Fruit fly (Drosophila melanogaster): ENCODE results near the gene CG14340.

DNA sequence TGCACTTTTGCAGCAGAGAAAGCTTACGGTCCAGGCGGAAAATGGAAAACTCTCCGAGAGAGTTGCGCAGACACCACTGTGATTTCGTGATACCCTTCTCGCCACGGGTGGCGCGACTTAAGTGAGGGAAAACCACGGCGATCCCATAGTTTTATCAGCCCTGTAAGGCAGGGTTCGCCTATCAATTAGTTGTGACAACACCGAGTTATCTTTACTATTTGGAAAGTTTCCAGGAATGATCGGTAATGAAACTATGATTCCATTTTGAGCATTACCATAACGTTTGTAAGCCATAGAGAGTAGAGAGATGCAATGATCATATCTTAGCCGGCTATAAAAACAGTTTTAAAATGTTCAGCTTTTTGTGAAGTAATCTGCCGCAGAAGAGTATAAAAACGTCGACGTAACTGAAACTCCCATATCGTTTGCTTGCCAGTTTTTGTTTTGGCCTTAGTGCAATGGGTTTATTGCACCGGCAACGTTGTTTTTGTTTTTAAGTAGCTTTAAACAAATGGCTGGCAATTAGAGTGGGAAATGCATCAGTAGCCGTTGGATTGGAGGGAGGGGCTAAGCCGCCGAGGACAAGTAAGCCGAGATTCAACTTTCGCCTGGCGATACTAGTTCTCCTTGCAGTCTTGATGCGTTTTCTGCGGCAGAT, 44.0 kb downstream of the CG14340 start:
- TF ChIP-seq usp (GFP tag; optimal IDR thresholded peaks at IDR 0.05): no peak
- no peak for TF ChIP-seq OdsH (GFP tag; optimal IDR thresholded peaks at IDR 0.05)
- no peak for TF ChIP-seq Abd-B (GFP tag; optimal IDR thresholded peaks at IDR 0.05)
